Fruit fly (Drosophila melanogaster): ENCODE results near the gene CG13901.

The CG13901 gene

DNA sequence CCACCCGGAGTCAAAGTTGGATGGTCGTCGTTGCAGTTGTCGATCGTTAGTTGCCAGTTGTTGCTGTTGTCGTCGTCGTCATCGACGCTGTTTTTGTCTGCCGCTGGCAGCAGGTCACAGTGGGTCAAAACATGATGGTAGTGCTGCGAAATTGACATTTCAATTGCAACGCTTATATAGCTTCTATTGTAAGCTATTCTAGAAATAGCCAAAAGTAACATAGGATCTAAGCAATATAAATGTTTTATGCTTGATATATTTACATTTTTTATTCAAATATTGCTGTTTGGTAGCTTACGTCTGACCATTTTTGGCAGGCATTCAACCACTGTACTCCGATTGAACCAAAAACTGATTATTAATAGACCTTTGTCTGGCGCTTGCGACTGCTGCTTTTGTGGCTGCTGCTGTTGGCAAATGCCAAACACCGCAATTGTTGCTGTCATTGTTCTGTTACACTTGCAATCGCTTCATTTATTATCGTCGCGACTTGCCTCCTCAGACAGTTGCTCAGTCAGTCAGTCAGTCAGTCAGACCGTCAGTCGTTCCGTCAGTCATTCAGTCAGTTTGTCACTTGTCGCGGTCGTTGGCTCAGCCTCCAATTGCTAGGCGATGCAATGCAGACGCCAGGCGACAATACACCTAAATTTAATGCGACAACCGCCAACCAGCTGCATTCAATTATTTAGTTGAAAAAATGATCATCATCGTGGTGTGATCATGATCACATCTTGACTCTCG is 46.2 kb downstream of the CG13901 start (continued):
- TF ChIP-seq grau (tag; optimal IDR thresholded peaks at IDR 0.05) (peak; percentile 65), CG34376 (GFP tag; optimal IDR thresholded peaks at IDR 0.05) (no peak), CG4404 (GFP tag; IDR thresholded peaks at IDR 0.05) (0 out of 2 replicates have a peak, but pooled peaks have one; percentile 31), lola (GFP tag; optimal IDR thresholded peaks at IDR 0.05) (peak in 1 of 3 experiments; percentile 53), Bteb2 (GFP tag; optimal IDR thresholded peaks at IDR 0.05) (peak; percentile 19), crol (GFP tag; IDR thresholded peaks at IDR 0.05) (no peak), Deaf1 (tag; optimal IDR thresholded peaks at IDR 0.05) (peak; percentile 46), CG5245 (GFP tag; optimal IDR thresholded peaks at IDR 0.05) (peak; percentile 16), slou (GFP tag; optimal IDR thresholded peaks at IDR 0.05) (no peak), en (GFP tag; optimal IDR thresholded peaks at IDR 0.05) (no peak), CG10209 (GFP tag; optimal IDR thresholded peaks at IDR 0.05) (peak; percentile 64), ara (GFP tag; IDR thresholded peaks at IDR 0.05) (peak; percentile 77), sqz (GFP tag; optimal IDR thresholded peaks at IDR 0.05) (peak; percentile 56), cwo (GFP tag; optimal IDR thresholded peaks at IDR 0.05) (peak; percentile 29), Sin3A (optimal IDR thresholded peaks at IDR 0.05) (no peak), Opbp (GFP tag; IDR thresholded peaks at IDR 0.05; ENCODE audit: partially characterized antibody) (no peak), Ssrp (tag; optimal IDR thresholded peaks at IDR 0.05) (peak; percentile 61), Optix (GFP tag; IDR thresholded peaks at IDR 0.05) (peak; percentile 57; the same call in 2 of the 3 replicates), nmo (GFP tag; optimal IDR thresholded peaks at IDR 0.05) (peak; percentile 13), aop (GFP tag; IDR thresholded peaks at IDR 0.05) (no peak), Atf-2 (GFP tag; optimal IDR thresholded peaks at IDR 0.05) (peak; percentile 16), kah (GFP tag; optimal IDR thresholded peaks at IDR 0.05) (peak; percentile 26), sug (tag; optimal IDR thresholded peaks at IDR 0.05) (peak; percentile 8), CG6175 (GFP tag; IDR thresholded peaks at IDR 0.05) (no peak), Tbp (GFP tag; optimal IDR thresholded peaks at IDR 0.05) (no peak), CG6272 (GFP tag; IDR thresholded peaks at IDR 0.05) (0 out of 2 replicates have a peak, but pooled peaks have one; percentile 19), CG1602 (GFP tag; optimal IDR thresholded peaks at IDR 0.05) (peak; percentile 44), CG10565 (GFP tag; optimal IDR thresholded peaks at IDR 0.05) (no peak), sc (optimal IDR thresholded peaks at IDR 0.05) (no peak), sc (GFP tag; optimal IDR thresholded peaks at IDR 0.05) (peak; percentile 44), Fer1 (GFP tag; optimal IDR thresholded peaks at IDR 0.05) (peak; percentile 51), CG1792 (GFP tag; optimal IDR thresholded peaks at IDR 0.05) (no peak), Mad (GFP tag; optimal IDR thresholded peaks at IDR 0.05) (no peak), CG11247 (GFP tag; IDR thresholded peaks at IDR 0.05) (no peak), tup (GFP tag; optimal IDR thresholded peaks at IDR 0.05) (peak; percentile 5), CG18619 (GFP tag; optimal IDR thresholded peaks at IDR 0.05) (peak; percentile 33), CG13624 (GFP tag; optimal IDR thresholded peaks at IDR 0.05) (no peak), Hmr (GFP tag; optimal IDR thresholded peaks at IDR 0.05) (peak; percentile 8), Hsf (GFP tag; optimal IDR thresholded peaks at IDR 0.05) (peak; percentile 47), vnd (GFP tag; IDR thresholded peaks at IDR 0.05; ENCODE audit: partially characterized antibody) (peak; percentile 66; the same call in 2 of the 3 replicates), unpg (GFP tag; optimal IDR thresholded peaks at IDR 0.05) (peak; percentile 78), emc (GFP tag; optimal IDR thresholded peaks at IDR 0.05) (no peak), Rx (GFP tag; IDR thresholded peaks at IDR 0.05) (no peak), Taf1 (GFP tag; IDR thresholded peaks at IDR 0.05) (0 out of 2 replicates have a peak, but pooled peaks have one; percentile 22), ERR (GFP tag; optimal IDR thresholded peaks at IDR 0.05) (no peak), jing (GFP tag; optimal IDR thresholded peaks at IDR 0.05) (peak; percentile 44), HLH4C (GFP tag; IDR thresholded peaks at IDR 0.05; ENCODE audit: partially characterized antibody) (peak; percentile 52; the same call in 1 of the 3 replicates), CG3407 (GFP tag; optimal IDR thresholded peaks at IDR 0.05) (peak; percentile 66), CG4854 (GFP tag; optimal IDR thresholded peaks at IDR 0.05) (peak; percentile 25), CG3838 (GFP tag; optimal IDR thresholded peaks at IDR 0.05) (no peak)

All from whole organism, embryonic.